Worm (Caenorhabditis elegans) whole organism, L4 larva: ENCODE data around the gene rpl-16.

Source experiments
- D1046.2 ChIP-seq: fragments of 200-800 bp; sonication (Bioruptor generic); IDR thresholded peaks from 2 replicates; pipeline ENCODE4 v1.3.6; 2022; ENCODE audit warnings: missing genetic modification characterization, missing compliant biosample characterization
- F37D6.2 ChIP-seq: sonication (generic microtip); optimal IDR thresholded peaks from 2 replicates; lab custom pipeline; 2016; ENCODE audit warnings: mild to moderate bottlenecking, missing genetic modification characterization, missing compliant biosample characterization
- F49E8.2 ChIP-seq: sonication (generic microtip); optimal IDR thresholded peaks from 2 replicates; lab custom pipeline; 2016; ENCODE audit warnings: missing compliant biosample characterization, mild to moderate bottlenecking, missing genetic modification characterization, borderline replicate concordance
- R02D3.7 ChIP-seq: fragments of 150-350 bp; sonication (generic microtip); optimal IDR thresholded peaks from 3 replicates; lab custom pipeline; 2014; ENCODE audit warnings: missing biosample characterization, missing genetic modification characterization
- T20F7.1 ChIP-seq: fragments of 200-800 bp; sonication (Bioruptor generic); optimal IDR thresholded peaks from 2 replicates; lab custom pipeline; 2018; ENCODE audit warnings: mild to moderate bottlenecking, missing genetic modification characterization, missing compliant biosample characterization
- Y48G9A.11 ChIP-seq: fragments of 200-800 bp; sonication (Bioruptor generic); IDR thresholded peaks from 2 replicates; pipeline ENCODE4 v1.3.6; 2022; ENCODE audit warnings: missing genetic modification reagents, missing genetic modification characterization, missing compliant biosample characterization
- Y75B8A.6 ChIP-seq: fragments of 200-800 bp; sonication (Bioruptor generic); IDR thresholded peaks from 2 replicates; pipeline ENCODE4 v1.3.6; 2022; ENCODE audit warnings: missing genetic modification reagents, missing genetic modification characterization, missing compliant biosample characterization
- ZK337.2 ChIP-seq: fragments of 200-800 bp; sonication (Bioruptor generic); IDR thresholded peaks from 2 replicates; pipeline ENCODE4 v1.3.6; 2022; ENCODE audit warnings: missing genetic modification reagents, missing genetic modification characterization, missing compliant biosample characterization
- ZK546.5 ChIP-seq, 2 experiments: sonication (generic microtip); optimal IDR thresholded peaks; 2 replicates each; lab custom pipeline; 2017; ENCODE audit warnings: missing biosample characterization in 2 of 2, missing genetic modification characterization in 2 of 2
- aha-1 ChIP-seq: fragments of 150-350 bp; peaks from one replicate; lab custom pipeline; 2014; ENCODE audit warnings: missing biosample characterization, missing genetic modification characterization
- arid-1 ChIP-seq: fragments of 200-800 bp; sonication (Bioruptor generic); conservative IDR thresholded peaks from 2 replicates; pipeline ENCODE4 v1.3.6; 2022; ENCODE audit warnings: missing genetic modification reagents, missing genetic modification characterization, missing compliant biosample characterization
- attf-4 ChIP-seq: sonication (generic microtip); optimal IDR thresholded peaks from 3 replicates; lab custom pipeline; 2017; ENCODE audit warnings: missing biosample characterization, missing genetic modification characterization
- ceh-20 ChIP-seq: fragments of 200-800 bp; sonication (Bioruptor generic); IDR thresholded peaks from 2 replicates; pipeline ENCODE4 v1.3.6; 2022; ENCODE audit warnings: missing genetic modification reagents, missing genetic modification characterization, missing compliant biosample characterization
- ceh-32 ChIP-seq: sonication (generic microtip); optimal IDR thresholded peaks from 2 replicates; lab custom pipeline; 2016; ENCODE audit warnings: mild to moderate bottlenecking, missing genetic modification characterization, missing compliant biosample characterization; ENCODE audit not compliant: poor library complexity
- ceh-44 ChIP-seq: fragments of 200-800 bp; sonication (Bioruptor generic); IDR thresholded peaks from 2 replicates; pipeline ENCODE4 v1.3.6; 2022; ENCODE audit warnings: missing genetic modification reagents, missing genetic modification characterization, missing compliant biosample characterization
- cey-2 ChIP-seq: sonication (generic microtip); optimal IDR thresholded peaks from 3 replicates; lab custom pipeline; 2017; ENCODE audit warnings: missing genetic modification characterization, mild to moderate bottlenecking, missing compliant biosample characterization, antibody characterized with exemption, borderline replicate concordance; ENCODE audit not compliant: insufficient read depth
- ctbp-1 ChIP-seq: fragments of 200-800 bp; sonication (Bioruptor generic); IDR thresholded peaks from 2 replicates; pipeline ENCODE4 v1.3.6; 2022; ENCODE audit warnings: missing genetic modification reagents, missing genetic modification characterization, missing compliant biosample characterization
- daf-19 ChIP-seq: fragments of 200-800 bp; sonication (Bioruptor generic); conservative IDR thresholded peaks from 2 replicates; pipeline ENCODE4 v1.3.6; 2022; ENCODE audit warnings: missing genetic modification characterization, missing compliant biosample characterization
- dmd-6 ChIP-seq: fragments of 200-800 bp; sonication (Bioruptor generic); IDR thresholded peaks from 2 replicates; pipeline ENCODE4 v1.3.6; 2022; ENCODE audit warnings: missing genetic modification reagents, missing genetic modification characterization, missing compliant biosample characterization
- dmd-9 ChIP-seq: fragments of 200-800 bp; sonication (Bioruptor generic); IDR thresholded peaks from 2 replicates; pipeline ENCODE4 v1.3.6; 2022; ENCODE audit warnings: missing genetic modification reagents, missing genetic modification characterization, missing compliant biosample characterization
- egl-43 ChIP-seq: fragments of 200-800 bp; sonication (Bioruptor generic); IDR thresholded peaks from 2 replicates; pipeline ENCODE4 v1.3.6; 2022; ENCODE audit warnings: missing genetic modification reagents, missing genetic modification characterization, missing compliant biosample characterization
- fkh-10 ChIP-seq: fragments of 150-350 bp; optimal IDR thresholded peaks from 2 replicates; lab custom pipeline; 2014; ENCODE audit warnings: missing biosample characterization, missing genetic modification reagents, missing genetic modification characterization
- fos-1 ChIP-seq: fragments of 150-350 bp; optimal IDR thresholded peaks from 2 replicates; lab custom pipeline; 2014; ENCODE audit warnings: missing biosample characterization, missing genetic modification characterization
- gei-8 ChIP-seq: fragments of 200-800 bp; sonication (Bioruptor generic); optimal IDR thresholded peaks from 2 replicates; lab custom pipeline; 2018; ENCODE audit warnings: mild to moderate bottlenecking, missing genetic modification characterization, missing compliant biosample characterization
- hif-1 ChIP-seq, 2 experiments: sonication (generic microtip); optimal IDR thresholded peaks; 2 replicates each; lab custom pipeline; 2016 to 2017; ENCODE audit warnings: missing compliant biosample characterization in 2 of 2, missing genetic modification characterization in 2 of 2, missing genetic modification reagents in 2 of 2, missing genotype in 2 of 2, mild to moderate bottlenecking in 1 of 2
- lim-7 ChIP-seq: fragments of 200-800 bp; sonication (Bioruptor generic); IDR thresholded peaks from 2 replicates; pipeline ENCODE4 v1.3.6; 2022; ENCODE audit warnings: missing genetic modification characterization, missing compliant biosample characterization
- lin-38 ChIP-seq: fragments of 200-800 bp; sonication (Bioruptor generic); IDR thresholded peaks from 2 replicates; pipeline ENCODE4 v1.3.6; 2022; ENCODE audit warnings: missing genetic modification reagents, missing genetic modification characterization, missing compliant biosample characterization
- lin-39 ChIP-seq: fragments of 150-350 bp; optimal IDR thresholded peaks from 2 replicates; lab custom pipeline; 2014; ENCODE audit warnings: missing biosample characterization, missing genetic modification reagents, missing genetic modification characterization
- lir-3 ChIP-seq: sonication (generic microtip); optimal IDR thresholded peaks from 2 replicates; lab custom pipeline; 2016; ENCODE audit warnings: mild to moderate bottlenecking, missing genetic modification characterization, missing compliant biosample characterization
- madf-5 ChIP-seq, 2 experiments: fragments of 200-800 bp; sonication (Bioruptor generic); IDR thresholded peaks; 2 replicates each; pipeline ENCODE4 v1.3.6; 2022; ENCODE audit warnings: missing compliant biosample characterization in 2 of 2, missing genetic modification characterization in 2 of 2
- madf-9 ChIP-seq: fragments of 200-800 bp; sonication (Bioruptor generic); conservative IDR thresholded peaks from 2 replicates; pipeline ENCODE4 v1.3.6; 2022; ENCODE audit warnings: missing genetic modification reagents, missing genetic modification characterization, missing compliant biosample characterization
- mdt-29 ChIP-seq: fragments of 200-800 bp; sonication (Bioruptor generic); IDR thresholded peaks from 2 replicates; pipeline ENCODE4 v1.3.6; 2022; ENCODE audit warnings: missing genetic modification reagents, missing genetic modification characterization, missing compliant biosample characterization
- mxl-2 ChIP-seq: fragments of 200-800 bp; sonication (Bioruptor generic); conservative IDR thresholded peaks from 2 replicates; pipeline ENCODE4 v1.3.6; 2022; ENCODE audit warnings: missing genetic modification reagents, missing genetic modification characterization, missing compliant biosample characterization
- nhr-11 ChIP-seq: fragments of 150-350 bp; optimal IDR thresholded peaks from 2 replicates; lab custom pipeline; 2014; ENCODE audit warnings: missing biosample characterization, missing genetic modification characterization
- nhr-237 ChIP-seq: sonication (generic microtip); optimal IDR thresholded peaks from 2 replicates; lab custom pipeline; 2017; ENCODE audit warnings: missing biosample characterization, missing genetic modification characterization
- nhr-25 ChIP-seq: sonication (generic microtip); optimal IDR thresholded peaks from 2 replicates; lab custom pipeline; 2017; ENCODE audit warnings: missing genetic modification characterization, mild to moderate bottlenecking, missing compliant biosample characterization, antibody characterized with exemption, moderate library complexity, borderline replicate concordance; ENCODE audit not compliant: insufficient read depth
- nhr-28 ChIP-seq: fragments of 150-350 bp; optimal IDR thresholded peaks from 2 replicates; lab custom pipeline; 2014; ENCODE audit warnings: missing biosample characterization, missing genetic modification characterization
- nhr-42 ChIP-seq: fragments of 200-800 bp; sonication (Bioruptor generic); IDR thresholded peaks from 2 replicates; pipeline ENCODE4 v1.3.6; 2022; ENCODE audit warnings: missing genetic modification characterization, missing compliant biosample characterization
- rbr-2 ChIP-seq: sonication (generic microtip); optimal IDR thresholded peaks from 2 replicates; lab custom pipeline; 2016; ENCODE audit warnings: missing genotype, missing genetic modification characterization, missing compliant biosample characterization
- sdz-12 ChIP-seq: fragments of 200-800 bp; sonication (Bioruptor generic); optimal IDR thresholded peaks from 2 replicates; lab custom pipeline; 2018; ENCODE audit warnings: mild to moderate bottlenecking, missing genetic modification characterization, missing compliant biosample characterization
- set-16 ChIP-seq: fragments of 200-800 bp; sonication (Bioruptor generic); IDR thresholded peaks from 2 replicates; pipeline ENCODE4 v1.3.6; 2022; ENCODE audit warnings: missing genetic modification reagents, missing genetic modification characterization, missing compliant biosample characterization
- skn-1 ChIP-seq: fragments of 150-350 bp; optimal IDR thresholded peaks from 2 replicates; lab custom pipeline; 2014; ENCODE audit warnings: missing biosample characterization, missing genetic modification characterization
- snpc-4 ChIP-seq: fragments of 150-350 bp; optimal IDR thresholded peaks from 2 replicates; lab custom pipeline; 2014; ENCODE audit warnings: missing biosample characterization, missing genetic modification characterization
- spr-1 ChIP-seq: sonication (generic microtip); optimal IDR thresholded peaks from 2 replicates; lab custom pipeline; 2016; ENCODE audit warnings: mild to moderate bottlenecking, missing genetic modification characterization, missing compliant biosample characterization
- spr-3 ChIP-seq: fragments of 200-800 bp; sonication (Bioruptor generic); optimal IDR thresholded peaks from 2 replicates; lab custom pipeline; 2018; ENCODE audit warnings: mild to moderate bottlenecking, missing genetic modification characterization, missing compliant biosample characterization
- tag-97 ChIP-seq: fragments of 200-800 bp; sonication (Bioruptor generic); IDR thresholded peaks from 2 replicates; pipeline ENCODE4 v1.3.6; 2022; ENCODE audit warnings: missing genetic modification characterization, missing compliant biosample characterization
- unc-130 ChIP-seq: sonication (generic microtip); optimal IDR thresholded peaks from 2 replicates; lab custom pipeline; 2016; ENCODE audit warnings: missing genetic modification reagents, missing genetic modification characterization, missing compliant biosample characterization
- unc-39 ChIP-seq: sonication (generic microtip); optimal IDR thresholded peaks from 2 replicates; lab custom pipeline; 2017; ENCODE audit warnings: missing biosample characterization, missing genetic modification characterization
- zag-1 ChIP-seq: fragments of 150-350 bp; optimal IDR thresholded peaks from 2 replicates; lab custom pipeline; 2014; ENCODE audit warnings: missing biosample characterization, missing genetic modification characterization
- zip-11 ChIP-seq: fragments of 200-800 bp; sonication (Bioruptor generic); IDR thresholded peaks from 2 replicates; pipeline ENCODE4 v1.3.6; 2022; ENCODE audit warnings: missing genetic modification characterization, missing compliant biosample characterization
- ztf-7 ChIP-seq: fragments of 150-350 bp; optimal IDR thresholded peaks from 2 replicates; lab custom pipeline; 2014; ENCODE audit warnings: missing biosample characterization, missing genetic modification characterization

Gene rpl-16

ce11 chrIII:3460061-3460460, 43.3 kb downstream of the rpl-16 start, which contains the start of gene C34C12.8 (continued):
- TF ChIP-seq sdz-12 (GFP tag; lab: Kevin White, UChicago), result no peak
- TF ChIP-seq spr-3 (GFP tag; lab: Kevin White, UChicago), result peak; percentile 83
- peak; percentile 72; the same call in 1 of the 2 replicates for TF ChIP-seq daf-19
- TF ChIP-seq zip-11 (GFP tag; lab: Robert Waterston, UW), result no peak
- TF ChIP-seq gei-8 (GFP tag; lab: Kevin White, UChicago), result peak; percentile 55
- TF ChIP-seq snpc-4 (tag; lab: Kevin White, UChicago), result no peak
- peak; percentile 88 for TF ChIP-seq F49E8.2 (tag; lab: Kevin White, UChicago)
- TF ChIP-seq mxl-2 (GFP tag; lab: Robert Waterston, UW), result 0 out of 2 replicates have a peak, but pooled peaks have one; percentile 23
- TF ChIP-seq unc-130, result peak; percentile 29
- TF ChIP-seq unc-39 (tag; lab: Kevin White, UChicago), result no peak
- no peak for TF ChIP-seq madf-5 (GFP tag; IDR thresholded peaks at IDR 0.05; lab: Robert Waterston, UW)
- TF ChIP-seq skn-1 (tag; lab: Kevin White, UChicago), result no peak
- TF ChIP-seq set-16 (GFP tag; lab: Robert Waterston, UW), result no peak
- TF ChIP-seq ceh-20 (GFP tag; lab: Robert Waterston, UW), result peak; percentile 92
- peak; percentile 92 for TF ChIP-seq mdt-29
- TF ChIP-seq fos-1, result no peak
- TF ChIP-seq lim-7 (GFP tag; lab: Robert Waterston, UW), result no peak
- TF ChIP-seq Y75B8A.6 (GFP tag; lab: Robert Waterston, UW), result no peak
- no peak for TF ChIP-seq ceh-44
- peak; percentile 98 for TF ChIP-seq lin-38
- peak; percentile 88 for TF ChIP-seq arid-1
- peak; percentile 92 for TF ChIP-seq ztf-7 (tag; lab: Kevin White, UChicago)
- TF ChIP-seq ZK337.2 (GFP tag; lab: Robert Waterston, UW), result peak; percentile 67; the same call in 1 of the 2 replicates
- TF ChIP-seq ctbp-1 (GFP tag; lab: Robert Waterston, UW), result peak; percentile 88
- peak; percentile 92 for TF ChIP-seq nhr-42 (GFP tag; lab: Robert Waterston, UW)
- TF ChIP-seq ZK546.5 (tag; optimal IDR thresholded peaks at IDR 0.05; lab: Kevin White, UChicago), result peak in 1 of 2 experiments; percentile 42
- TF ChIP-seq ceh-32 (tag; lab: Kevin White, UChicago), result no peak
- peak; percentile 28 to 67 for TF ChIP-seq hif-1 (tag; optimal IDR thresholded peaks at IDR 0.05; lab: Kevin White, UChicago)
- peak; percentile 85 for TF ChIP-seq nhr-11 (tag; lab: Kevin White, UChicago)
- TF ChIP-seq lir-3 (tag; lab: Kevin White, UChicago), result peak; percentile 65
- peak; percentile 91 for TF ChIP-seq rbr-2 (tag; lab: Kevin White, UChicago)
- peak; percentile 81 for TF ChIP-seq spr-1 (tag; lab: Kevin White, UChicago)
- peak; percentile 97 for TF ChIP-seq aha-1 (tag; lab: Kevin White, UChicago)
- no peak for TF ChIP-seq tag-97 (GFP tag; lab: Robert Waterston, UW)
- peak; percentile 92 for TF ChIP-seq F37D6.2 (tag; lab: Kevin White, UChicago)
- TF ChIP-seq dmd-6 (GFP tag; lab: Robert Waterston, UW), result peak; percentile 91

- no peak for TF ChIP-seq attf-4 (tag; lab: Kevin White, UChicago)
- peak; percentile 53; the same call in 1 of the 2 replicates for TF ChIP-seq ceh-44
- TF ChIP-seq nhr-25, result peak; percentile 91
- TF ChIP-seq nhr-28 (tag; lab: Kevin White, UChicago), result peak; percentile 96
- TF ChIP-seq R02D3.7, result peak; percentile 7
- TF ChIP-seq nhr-11 (tag; lab: Kevin White, UChicago), result peak; percentile 97
- TF ChIP-seq T20F7.1 (GFP tag; lab: Kevin White, UChicago), result peak; percentile 95
- TF ChIP-seq ZK546.5 (tag; optimal IDR thresholded peaks at IDR 0.05; lab: Kevin White, UChicago), result peak in 1 of 2 experiments; percentile 64
- TF ChIP-seq nhr-237 (tag; lab: Kevin White, UChicago), result peak; percentile 73
- no peak for TF ChIP-seq cey-2
- peak; percentile 93 for TF ChIP-seq arid-1
- TF ChIP-seq egl-43 (GFP tag; lab: Robert Waterston, UW), result peak; percentile 85
- peak; percentile 83 for TF ChIP-seq Y48G9A.11 (GFP tag; lab: Robert Waterston, UW)
- TF ChIP-seq madf-9 (GFP tag; lab: Robert Waterston, UW), result peak; percentile 98
- peak; percentile 97 for TF ChIP-seq dmd-9
- peak; percentile 96 for TF ChIP-seq fkh-10 (GFP tag; lab: Kevin White, UChicago)
- TF ChIP-seq rbr-2 (tag; lab: Kevin White, UChicago), result peak; percentile 99
- TF ChIP-seq D1046.2 (GFP tag; lab: Robert Waterston, UW), result peak; percentile 96
- TF ChIP-seq lin-39, result peak; percentile 73
- TF ChIP-seq zag-1 (tag; lab: Kevin White, UChicago), result peak; percentile 26
Observed at ce11 chrIII:3456226-3456625, 47.2 kb downstream of the rpl-16 start.
